Fruit fly (Drosophila melanogaster) whole organism, prepupa: ENCODE data around the gene ssh.

Source experiments
- CG10631 ChIP-seq: fragments of 200-800 bp; sonication (Bioruptor generic); optimal IDR thresholded peaks from 2 replicates; lab custom pipeline; 2016; ENCODE audit warnings: missing biosample characterization, missing genetic modification characterization
- CG11762 ChIP-seq: fragments of 200-800 bp; sonication (Bioruptor generic); optimal IDR thresholded peaks from 3 replicates; lab custom pipeline; 2016; ENCODE audit warnings: missing biosample characterization, missing genetic modification characterization; ENCODE audit not compliant: insufficient read depth
- CG11902 ChIP-seq: fragments of 200-800 bp; sonication (Bioruptor generic); optimal IDR thresholded peaks from 3 replicates; lab custom pipeline; 2016; ENCODE audit warnings: missing biosample characterization, missing genetic modification characterization
- CG15336 ChIP-seq: fragments of 200-800 bp; sonication (Bioruptor generic); IDR thresholded peaks from 2 replicates; pipeline ENCODE4 v1.3.6; 2022; ENCODE audit warnings: missing biosample characterization, missing genetic modification characterization
- CG1621 ChIP-seq: fragments of 200-800 bp; sonication (Bioruptor generic); optimal IDR thresholded peaks from 3 replicates; lab custom pipeline; 2018; ENCODE audit warnings: missing biosample characterization, mild to moderate bottlenecking, missing genetic modification characterization
- CG32006 ChIP-seq: fragments of 200-800 bp; sonication (Bioruptor generic); optimal IDR thresholded peaks from 3 replicates; lab custom pipeline; 2017; ENCODE audit warnings: missing biosample characterization, mild to moderate bottlenecking, missing genetic modification characterization
- CG34406 ChIP-seq: fragments of 200-800 bp; sonication (Bioruptor generic); optimal IDR thresholded peaks from 3 replicates; lab custom pipeline; 2016; ENCODE audit warnings: missing biosample characterization, missing genetic modification characterization
- CG6163 ChIP-seq: fragments of 200-800 bp; sonication (Bioruptor generic); IDR thresholded peaks from 3 replicates; pipeline ENCODE4 v1.3.6; 2022; ENCODE audit warnings: missing biosample characterization, missing genetic modification characterization
- CG6808 ChIP-seq: fragments of 200-800 bp; sonication (Bioruptor generic); optimal IDR thresholded peaks from 3 replicates; lab custom pipeline; 2017; ENCODE audit warnings: missing biosample characterization, missing genetic modification characterization, mild to moderate bottlenecking, moderate library complexity, missing genetic modification reagents
- CG6854 ChIP-seq: fragments of 200-800 bp; sonication (Bioruptor generic); optimal IDR thresholded peaks from 2 replicates; lab custom pipeline; 2017; ENCODE audit warnings: missing biosample characterization, mild to moderate bottlenecking, missing genetic modification characterization
- CG7368 ChIP-seq: fragments of 200-800 bp; sonication (Bioruptor generic); optimal IDR thresholded peaks from 3 replicates; lab custom pipeline; 2016; ENCODE audit warnings: missing biosample characterization, missing genetic modification characterization
- CG9139 ChIP-seq: fragments of 200-800 bp; sonication (Bioruptor generic); optimal IDR thresholded peaks from 3 replicates; lab custom pipeline; 2017; ENCODE audit warnings: missing biosample characterization, mild to moderate bottlenecking, missing genetic modification characterization
- Eip78C ChIP-seq: fragments of 200-800 bp; sonication (Bioruptor generic); peaks from one replicate; lab custom pipeline; 2016; ENCODE audit warnings: missing biosample characterization, missing genetic modification characterization
- Ets21C ChIP-seq: fragments of 200-800 bp; sonication (Bioruptor generic); optimal IDR thresholded peaks from 3 replicates; lab custom pipeline; 2016; ENCODE audit warnings: missing biosample characterization, missing genetic modification characterization
- Gug ChIP-seq: fragments of 200-800 bp; sonication (Bioruptor generic); IDR thresholded peaks from 2 replicates; pipeline ENCODE4 v1.3.6; 2022; ENCODE audit warnings: missing biosample characterization, missing genetic modification characterization
- Hr38 ChIP-seq: sonication (Bioruptor generic); optimal IDR thresholded peaks from 2 replicates; lab custom pipeline; 2016; ENCODE audit warnings: missing biosample characterization, missing genetic modification characterization
- Hr39 ChIP-seq: fragments of 200-800 bp; sonication (Bioruptor generic); optimal IDR thresholded peaks from 2 replicates; lab custom pipeline; 2016; ENCODE audit warnings: missing biosample characterization, missing genetic modification characterization
- Hr4 ChIP-seq: fragments of 200-800 bp; sonication (Bioruptor generic); optimal IDR thresholded peaks from 3 replicates; lab custom pipeline; 2016; ENCODE audit warnings: missing biosample characterization, missing genetic modification characterization
- Met ChIP-seq: fragments of 200-800 bp; sonication (Bioruptor generic); optimal IDR thresholded peaks from 3 replicates; lab custom pipeline; 2016; ENCODE audit warnings: missing biosample characterization, missing genetic modification characterization
- Smox ChIP-seq: fragments of 200-800 bp; sonication (Bioruptor generic); optimal IDR thresholded peaks from 3 replicates; lab custom pipeline; 2016; ENCODE audit warnings: missing biosample characterization, missing genetic modification characterization
- Sox14 ChIP-seq: fragments of 200-800 bp; sonication (Bioruptor generic); optimal IDR thresholded peaks from 3 replicates; lab custom pipeline; 2016; ENCODE audit warnings: missing biosample characterization, missing genetic modification characterization
- Sox15 ChIP-seq: fragments of 200-800 bp; sonication (Bioruptor generic); optimal IDR thresholded peaks from 3 replicates; lab custom pipeline; 2016; ENCODE audit warnings: missing biosample characterization, missing genetic modification characterization
- achi ChIP-seq: fragments of 200-800 bp; sonication (Bioruptor generic); optimal IDR thresholded peaks from 3 replicates; lab custom pipeline; 2016; ENCODE audit warnings: missing biosample characterization, missing genetic modification characterization
- acj6 ChIP-seq: fragments of 200-800 bp; sonication (Bioruptor generic); optimal IDR thresholded peaks from 3 replicates; lab custom pipeline; 2016; ENCODE audit warnings: missing biosample characterization, missing genetic modification characterization
- dac ChIP-seq: fragments of 200-800 bp; sonication (Bioruptor generic); optimal IDR thresholded peaks from 2 replicates; lab custom pipeline; 2017; ENCODE audit warnings: missing biosample characterization, mild to moderate bottlenecking, missing genetic modification characterization
- esn ChIP-seq: fragments of 200-800 bp; sonication (Bioruptor generic); optimal IDR thresholded peaks from 2 replicates; lab custom pipeline; 2016; ENCODE audit warnings: missing biosample characterization, mild to moderate bottlenecking, missing genetic modification characterization, moderate library complexity
- fd59A ChIP-seq: fragments of 200-800 bp; sonication (Bioruptor generic); optimal IDR thresholded peaks from 2 replicates; lab custom pipeline; 2017; ENCODE audit warnings: missing biosample characterization, mild to moderate bottlenecking, missing genetic modification characterization, missing genetic modification reagents
- lz ChIP-seq: fragments of 200-800 bp; sonication (Bioruptor generic); optimal IDR thresholded peaks from 3 replicates; lab custom pipeline; 2016; ENCODE audit warnings: missing biosample characterization, missing genetic modification characterization
- net ChIP-seq: fragments of 200-800 bp; sonication (Bioruptor generic); optimal IDR thresholded peaks from 3 replicates; lab custom pipeline; 2016; ENCODE audit warnings: missing biosample characterization, missing genetic modification characterization
- salr ChIP-seq, 2 experiments: fragments of 200-800 bp; sonication (Bioruptor generic); optimal IDR thresholded peaks; 3 replicates each; lab custom pipeline; 2016 to 2018; ENCODE audit warnings: missing biosample characterization in 2 of 2, missing genetic modification characterization in 2 of 2, mild to moderate bottlenecking in 1 of 2
- spab ChIP-seq: fragments of 200-800 bp; sonication (Bioruptor generic); optimal IDR thresholded peaks from 2 replicates; lab custom pipeline; 2017; ENCODE audit warnings: missing biosample characterization, mild to moderate bottlenecking, missing genetic modification characterization, missing genetic modification reagents
- ss ChIP-seq, 2 experiments: fragments of 200-800 bp; sonication (Bioruptor generic); optimal IDR thresholded peaks; 2 replicates in 1 of 2; 3 replicates in 1 of 2; lab custom pipeline; 2017 to 2018; ENCODE audit warnings: mild to moderate bottlenecking in 2 of 2, missing biosample characterization in 2 of 2, missing genetic modification characterization in 2 of 2, moderate library complexity in 1 of 2
- svp ChIP-seq: fragments of 200-800 bp; sonication (Bioruptor generic); peaks from one replicate; lab custom pipeline; 2016; ENCODE audit warnings: missing biosample characterization, missing genetic modification characterization

Gene ssh

DNA sequence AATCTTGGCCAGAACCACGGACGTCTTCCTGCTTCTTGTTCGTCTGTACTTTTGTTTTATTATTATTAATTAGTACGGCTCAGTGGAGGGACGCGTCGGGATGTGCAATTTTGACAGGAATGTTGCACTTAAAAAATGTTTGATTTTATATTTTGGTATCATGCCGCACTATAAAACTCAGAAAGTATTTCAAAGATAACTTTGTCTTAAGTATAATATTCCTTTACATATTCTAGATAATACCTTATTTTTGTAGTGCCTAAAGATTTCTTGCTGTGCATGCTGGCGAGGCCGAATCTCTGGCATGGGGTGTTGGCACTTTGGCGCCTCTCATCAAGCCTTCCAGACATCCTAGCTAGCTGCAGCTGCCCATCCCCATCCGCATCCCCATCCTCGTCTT lies 8.4 kb upstream of the ssh start (continued):
- peak; percentile 67 for TF ChIP-seq CG6808 (GFP tag; lab: Kevin White, UChicago)
- TF ChIP-seq Hr4 (GFP tag; lab: Kevin White, UChicago): no peak
- no peak for TF ChIP-seq CG6854 (GFP tag; lab: Kevin White, UChicago)
- TF ChIP-seq Smox: no peak
- no peak for TF ChIP-seq net
- no peak for TF ChIP-seq Met
- peak; percentile 44 for TF ChIP-seq CG10631 (GFP tag; lab: Kevin White, UChicago)
- no peak for TF ChIP-seq Hr38 (GFP tag; lab: Kevin White, UChicago)
- TF ChIP-seq CG15336 (GFP tag; lab: Robert Waterston, UW): no peak
- TF ChIP-seq acj6: no peak
- TF ChIP-seq Hr39 (GFP tag; lab: Kevin White, UChicago): no peak
- no peak for TF ChIP-seq CG11902 (GFP tag; lab: Kevin White, UChicago)
- peak; percentile 56 for TF ChIP-seq fd59A (GFP tag; lab: Kevin White, UChicago)

DNA sequence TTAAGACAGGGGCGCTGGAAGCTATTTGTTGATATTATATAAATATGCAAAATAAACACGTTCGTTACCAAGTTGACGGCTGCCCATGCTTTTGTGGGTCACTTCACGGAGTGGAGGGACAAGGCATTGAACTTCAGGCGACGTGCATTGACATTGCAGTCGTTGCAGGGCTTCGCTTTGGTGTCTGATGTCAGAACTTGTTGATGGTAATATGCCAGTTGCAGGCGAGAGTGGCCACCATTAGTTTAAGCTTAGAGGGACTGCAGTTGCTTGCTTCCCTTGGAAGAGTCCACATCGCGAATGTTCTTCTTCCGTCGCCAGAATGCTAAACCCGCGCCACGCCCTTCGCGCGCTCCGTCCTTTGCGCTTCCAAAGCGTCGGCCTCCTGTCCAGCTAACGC lies 2.6 kb upstream of the ssh start, which contains the start of gene mah:
Gene mah, plus strand, starts transcription at position 301 of the 400 bp plus-strand sequence.
- TF ChIP-seq CG34406 (GFP tag; lab: Kevin White, UChicago) (no peak), svp (GFP tag; lab: Kevin White, UChicago) (peak; percentile 2)

DNA sequence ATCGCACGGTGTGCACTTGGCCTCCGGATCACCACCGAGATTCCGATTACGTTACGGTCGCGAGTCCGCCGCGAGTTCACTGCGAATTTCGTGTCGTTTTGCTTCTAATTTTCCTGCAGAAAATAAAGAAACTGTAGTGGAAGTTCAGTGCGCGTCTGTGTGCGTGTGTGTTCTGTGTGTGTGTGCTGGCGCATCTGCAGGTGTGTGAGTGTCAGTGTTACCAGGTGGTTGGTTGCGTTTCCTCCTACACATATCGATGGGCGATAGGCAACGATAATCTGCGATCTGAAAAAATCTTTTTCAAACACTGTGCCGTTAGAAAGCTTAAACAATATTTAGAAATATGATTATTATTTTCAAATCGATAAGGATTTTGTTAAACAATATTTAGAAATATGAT lies 6.7 kb downstream of the ssh start, which contains the start of gene Osbp:
Gene Osbp, minus strand, starts transcription at position 174 of the 400 bp plus-strand sequence.
- peak; percentile 21 for TF ChIP-seq CG1621 (tag; lab: Kevin White, UChicago)
- 0 out of 3 replicates have a peak, but pooled peaks have one; percentile 19 for TF ChIP-seq CG6163
- TF ChIP-seq CG11902 (GFP tag; lab: Kevin White, UChicago): no peak
- peak; percentile 43 for TF ChIP-seq Sox14 (GFP tag; lab: Kevin White, UChicago)
- TF ChIP-seq Eip78C (GFP tag; lab: Kevin White, UChicago): peak; percentile 60
- no peak for TF ChIP-seq spab (GFP tag; lab: Kevin White, UChicago)
- TF ChIP-seq CG11762: no peak
- no peak for TF ChIP-seq Gug (GFP tag; lab: Robert Waterston, UW)
- peak; percentile 76 for TF ChIP-seq svp (GFP tag; lab: Kevin White, UChicago)
- TF ChIP-seq esn: peak; percentile 4
- TF ChIP-seq, all 60 proteins: peak for 6

DNA sequence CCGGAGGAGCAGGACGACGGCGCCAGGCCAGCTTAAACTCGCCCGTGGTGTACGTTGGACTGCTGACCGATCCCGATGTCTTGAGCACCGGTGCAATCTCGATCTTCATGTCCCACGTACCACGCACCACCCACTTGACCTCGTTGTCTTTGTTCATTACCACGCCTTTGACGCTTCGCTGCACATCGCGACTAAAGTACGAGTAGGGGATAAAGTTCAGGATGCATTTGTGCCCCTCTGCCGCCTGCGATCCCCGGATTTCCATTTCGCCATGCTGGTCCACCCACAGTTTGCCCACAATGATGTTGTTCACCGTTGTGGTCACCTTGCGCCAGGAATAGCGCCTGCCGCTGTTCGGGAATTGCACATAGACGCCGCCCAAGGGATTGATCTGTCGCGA lies 9.0 kb downstream of the ssh start:
- no peak for TF ChIP-seq CG7368 (GFP tag; lab: Kevin White, UChicago)
- TF ChIP-seq ss (GFP tag; optimal IDR thresholded peaks at IDR 0.05; lab: Kevin White, UChicago): peak; percentile 47 to 78
- TF ChIP-seq CG9139: peak; percentile 23

DNA sequence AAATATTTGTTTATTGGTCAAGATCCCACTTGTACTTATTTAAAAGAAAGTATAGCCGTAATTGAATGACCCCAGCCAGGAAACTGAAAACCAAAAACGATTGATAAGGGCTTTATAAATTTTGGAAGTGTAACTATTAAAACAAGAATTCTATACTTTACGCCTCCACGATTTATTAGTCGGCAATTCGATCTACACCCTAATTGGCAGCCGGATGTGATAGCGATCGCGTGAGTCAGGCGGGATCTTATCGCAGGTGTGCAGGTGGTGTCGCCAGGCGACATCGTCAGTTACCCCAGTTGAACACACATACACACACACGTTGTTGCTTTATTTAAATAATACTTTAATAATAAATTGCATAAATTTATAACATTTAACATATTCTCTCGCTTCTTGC lies 10.2 kb downstream of the ssh start:
- TF ChIP-seq lz (GFP tag; lab: Kevin White, UChicago): no peak
- TF ChIP-seq fd59A (GFP tag; lab: Kevin White, UChicago): no peak
- TF ChIP-seq CG9139: no peak
- TF ChIP-seq dac (GFP tag; lab: Kevin White, UChicago): no peak
- TF ChIP-seq Ets21C (GFP tag; lab: Kevin White, UChicago): no peak
- TF ChIP-seq Sox15 (GFP tag; lab: Kevin White, UChicago): no peak
- TF ChIP-seq Gug (GFP tag; lab: Robert Waterston, UW): no peak
- no peak for TF ChIP-seq achi (GFP tag; lab: Kevin White, UChicago)
- TF ChIP-seq CG10631 (GFP tag; lab: Kevin White, UChicago): no peak
- no peak for TF ChIP-seq Hr39 (GFP tag; lab: Kevin White, UChicago)
- TF ChIP-seq Met: no peak
- TF ChIP-seq salr (GFP tag; optimal IDR thresholded peaks at IDR 0.05; lab: Kevin White, UChicago): no peak

DNA sequence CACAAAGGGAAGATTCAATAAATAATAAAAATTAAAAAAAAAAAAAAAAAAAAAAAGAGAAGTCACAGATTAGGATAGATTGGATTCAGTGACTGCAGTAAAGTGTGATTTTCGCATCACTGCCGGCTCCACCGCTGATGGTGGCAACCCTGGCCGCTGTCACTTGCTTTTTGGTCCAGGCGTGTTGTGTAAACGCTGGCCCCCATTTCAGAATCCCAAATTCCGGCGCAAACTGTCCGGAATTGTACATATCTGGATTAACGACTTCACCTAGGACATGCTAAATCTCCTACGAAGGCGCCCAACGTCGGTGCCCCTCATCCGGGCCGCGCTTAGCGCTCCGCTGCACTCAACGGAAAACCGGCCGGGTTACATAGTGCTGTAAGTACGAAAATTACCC lies 12.9 kb downstream of the ssh start, which contains the start of gene CG11771:
Gene CG11771, plus strand, starts transcription at position 155 of the 400 bp plus-strand sequence.
- TF ChIP-seq CG15336 (GFP tag; lab: Robert Waterston, UW) (no peak), CG32006 (GFP tag; lab: Kevin White, UChicago) (no peak), achi (GFP tag; lab: Kevin White, UChicago) (peak; percentile 95), CG1621 (tag; lab: Kevin White, UChicago) (peak; percentile 39)
- TF ChIP-seq, all 60 proteins: peak for 2
